Fruit fly (Drosophila melanogaster): Measurements from ENCODE around the gene enc.
A peak's percentile ranks its signal among the peaks of the same experiment; 100 is the strongest.

Gene enc

DNA sequence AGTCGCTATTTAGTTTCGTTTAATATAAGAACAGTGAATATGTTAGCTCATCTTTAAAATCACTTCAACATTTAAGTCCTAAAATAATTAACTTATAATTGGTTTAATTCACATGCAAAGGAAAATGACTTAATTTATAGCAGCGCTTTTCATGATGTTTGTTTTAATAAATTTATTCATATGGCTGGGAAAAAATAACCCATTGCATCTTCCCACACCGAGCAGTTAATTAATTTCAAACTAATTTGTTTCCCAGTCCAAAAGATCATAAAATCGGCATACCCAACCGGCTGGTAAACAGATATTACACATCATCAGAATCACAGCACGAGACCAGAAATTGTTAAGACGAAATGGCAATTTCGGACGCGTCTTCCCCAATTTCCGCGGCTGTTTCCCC lies 47.7 kb upstream of the enc start:
- no peak for TF ChIP-seq Abd-B (GFP tag; optimal IDR thresholded peaks at IDR 0.05)
- TF ChIP-seq sage (GFP tag; optimal IDR thresholded peaks at IDR 0.05) = no peak
- TF ChIP-seq h (GFP tag; optimal IDR thresholded peaks at IDR 0.05) = no peak
- no peak for TF ChIP-seq fru (GFP tag; optimal IDR thresholded peaks at IDR 0.05)
- TF ChIP-seq Mio (GFP tag; optimal IDR thresholded peaks at IDR 0.05) = no peak
- no peak for TF ChIP-seq HLH106 (tag; optimal IDR thresholded peaks at IDR 0.05)

DNA sequence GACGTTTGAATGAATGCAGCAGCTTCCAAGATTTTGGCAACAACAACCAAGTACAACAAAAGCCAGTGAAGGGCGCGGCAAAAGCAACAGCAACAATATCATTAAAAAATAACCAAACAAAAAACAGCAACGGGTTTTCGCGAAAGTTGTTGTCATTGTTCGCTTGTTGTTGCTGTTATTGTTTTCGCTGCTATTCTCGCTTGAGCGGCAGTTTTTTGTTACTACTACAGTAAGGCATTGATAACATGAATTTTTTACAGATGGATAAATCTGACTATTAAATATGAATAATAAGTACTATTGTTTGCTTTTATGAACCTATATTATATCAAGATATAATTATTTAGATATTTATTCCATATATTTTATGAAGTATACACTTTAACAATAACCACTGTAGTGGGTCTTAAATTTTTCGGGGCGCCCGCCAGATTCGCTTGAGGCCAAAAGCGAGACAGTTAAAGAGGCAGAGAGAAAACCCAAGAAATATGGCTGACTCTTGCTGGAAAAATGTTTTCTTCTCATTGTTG lies 47.0 kb upstream of the enc start:
- TF ChIP-seq Mio (GFP tag; optimal IDR thresholded peaks at IDR 0.05) (no peak), br (GFP tag; optimal IDR thresholded peaks at IDR 0.05) (peak; percentile 19), Vsx2 (GFP tag; optimal IDR thresholded peaks at IDR 0.05; ENCODE audit: partially characterized antibody) (peak; percentile 20), dmrt93B (GFP tag; optimal IDR thresholded peaks at IDR 0.05) (peak; percentile 54), HLH106 (tag; optimal IDR thresholded peaks at IDR 0.05) (peak; percentile 86), h (GFP tag; optimal IDR thresholded peaks at IDR 0.05) (peak; percentile 68), Sp1 (GFP tag; optimal IDR thresholded peaks at IDR 0.05) (peak; percentile 89), fru (GFP tag; optimal IDR thresholded peaks at IDR 0.05) (peak; percentile 69), Dfd (GFP tag; optimal IDR thresholded peaks at IDR 0.05) (no peak), pan (optimal IDR thresholded peaks at IDR 0.05) (no peak), Rel (GFP tag; optimal IDR thresholded peaks at IDR 0.05) (peak; percentile 6), Rel (tag; optimal IDR thresholded peaks at IDR 0.05) (peak; percentile 42), sv (GFP tag; optimal IDR thresholded peaks at IDR 0.05) (peak; percentile 35), OdsH (GFP tag; optimal IDR thresholded peaks at IDR 0.05) (peak; percentile 83), GATAd (GFP tag; optimal IDR thresholded peaks at IDR 0.05) (no peak), CrebA (GFP tag; optimal IDR thresholded peaks at IDR 0.05; ENCODE audit: borderline replicate concordance) (peak; percentile 34), CG9705 (GFP tag; optimal IDR thresholded peaks at IDR 0.05) (peak; percentile 39), tai (GFP tag; optimal IDR thresholded peaks at IDR 0.05) (peak; percentile 38), woc (GFP tag; optimal IDR thresholded peaks at IDR 0.05) (peak; percentile 48), ey (GFP tag; optimal IDR thresholded peaks at IDR 0.05) (peak; percentile 45), sage (GFP tag; optimal IDR thresholded peaks at IDR 0.05) (peak; percentile 12), foxo (GFP tag; optimal IDR thresholded peaks at IDR 0.05) (peak in 1 of 2 experiments; percentile 84), Hnf4 (GFP tag; optimal IDR thresholded peaks at IDR 0.05) (peak; percentile 55), jim (GFP tag; optimal IDR thresholded peaks at IDR 0.05) (no peak), CG32264 (GFP tag; optimal IDR thresholded peaks at IDR 0.05) (no peak), rgr (GFP tag; optimal IDR thresholded peaks at IDR 0.05) (peak; percentile 70), psq (GFP tag; optimal IDR thresholded peaks at IDR 0.05) (peak; percentile 82), lola (GFP tag; optimal IDR thresholded peaks at IDR 0.05) (no peak), brk (GFP tag; optimal IDR thresholded peaks at IDR 0.05) (peak; percentile 23)

DNA sequence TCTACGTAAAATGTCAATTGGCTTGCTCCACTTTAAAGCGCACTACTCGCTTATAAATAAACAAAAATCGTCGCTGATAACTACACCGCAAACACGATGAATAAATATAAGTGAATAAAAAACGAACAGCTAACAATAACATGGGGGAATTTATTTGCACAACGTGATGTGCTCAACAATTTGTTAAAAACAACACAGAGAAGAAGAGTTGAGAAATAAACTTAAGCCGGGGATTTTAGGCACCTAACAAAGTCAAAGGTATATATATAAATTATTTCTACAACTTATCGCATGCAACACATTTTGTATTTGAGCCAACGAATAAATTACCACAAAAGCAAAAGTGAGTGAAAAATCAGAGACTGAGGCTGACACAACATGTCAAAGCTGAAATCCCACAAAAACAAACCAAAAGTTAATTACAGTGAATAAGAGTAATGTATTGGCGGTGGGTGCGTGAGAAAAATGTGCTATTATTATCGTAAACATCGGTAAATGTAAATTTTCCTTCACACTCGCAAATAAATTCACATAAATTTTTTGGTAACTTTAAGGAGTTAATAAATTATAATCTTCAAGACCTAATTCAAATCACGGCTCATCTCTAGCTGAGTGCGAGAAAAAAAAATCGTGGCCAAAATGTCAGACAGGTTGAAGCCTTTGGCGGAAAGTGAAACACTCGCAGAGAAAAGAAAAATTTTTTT lies 46.0 kb upstream of the enc start:
- TF ChIP-seq GATAd (GFP tag; optimal IDR thresholded peaks at IDR 0.05) (no peak), ey (GFP tag; optimal IDR thresholded peaks at IDR 0.05) (peak; percentile 25), Dfd (GFP tag; optimal IDR thresholded peaks at IDR 0.05) (no peak), h (GFP tag; optimal IDR thresholded peaks at IDR 0.05) (peak; percentile 13), foxo (GFP tag; optimal IDR thresholded peaks at IDR 0.05) (no peak), dsf (GFP tag; optimal IDR thresholded peaks at IDR 0.05; ENCODE audit: borderline replicate concordance) (no peak), br (GFP tag; optimal IDR thresholded peaks at IDR 0.05) (peak; percentile 31), CG9705 (GFP tag; optimal IDR thresholded peaks at IDR 0.05) (no peak), tai (GFP tag; optimal IDR thresholded peaks at IDR 0.05) (no peak), usp (GFP tag; optimal IDR thresholded peaks at IDR 0.05) (no peak), sv (GFP tag; optimal IDR thresholded peaks at IDR 0.05) (no peak), fru (GFP tag; optimal IDR thresholded peaks at IDR 0.05) (peak; percentile 11), Hnf4 (GFP tag; optimal IDR thresholded peaks at IDR 0.05) (no peak), Rel (GFP tag; optimal IDR thresholded peaks at IDR 0.05) (no peak), Rel (tag; optimal IDR thresholded peaks at IDR 0.05) (no peak), pan (optimal IDR thresholded peaks at IDR 0.05) (no peak), Dif (GFP tag; optimal IDR thresholded peaks at IDR 0.05; ENCODE audit: partially characterized antibody) (no peak), brk (GFP tag; optimal IDR thresholded peaks at IDR 0.05) (no peak), OdsH (GFP tag; optimal IDR thresholded peaks at IDR 0.05) (peak; percentile 42), rgr (GFP tag; optimal IDR thresholded peaks at IDR 0.05) (peak; percentile 39), CG32264 (GFP tag; optimal IDR thresholded peaks at IDR 0.05) (peak; percentile 18)
